Fruit fly (Drosophila melanogaster) whole organism, embryonic: ENCODE data around the gene Bug22.

ENCODE experiments used
- Abd-B ChIP-seq: fragments of 200-800 bp; sonication (Bioruptor generic); optimal IDR thresholded peaks from 2 replicates; lab custom pipeline; 2018; ENCODE audit warnings: missing biosample characterization, mild to moderate bottlenecking, missing genetic modification characterization, moderate library complexity
- BEAF-32 ChIP-seq: fragments of 200-800 bp; sonication (Bioruptor generic); optimal IDR thresholded peaks from 3 replicates; lab custom pipeline; 2017; ENCODE audit warnings: missing biosample characterization, missing genetic modification characterization, mild to moderate bottlenecking, moderate library complexity, missing genetic modification reagents
- CG10209 ChIP-seq: fragments of 200-800 bp; sonication (Bioruptor generic); optimal IDR thresholded peaks from 3 replicates; lab custom pipeline; 2017; ENCODE audit warnings: missing biosample characterization, mild to moderate bottlenecking, missing genetic modification characterization, missing genetic modification reagents
- CG10959 ChIP-seq: fragments of 200-800 bp; sonication (Bioruptor generic); IDR thresholded peaks from 2 replicates; pipeline ENCODE4 v1.3.6; 2022; ENCODE audit warnings: missing biosample characterization, missing genetic modification characterization
- CG11085 ChIP-seq: fragments of 200-800 bp; sonication (Bioruptor generic); IDR thresholded peaks from 2 replicates; pipeline ENCODE4 v1.3.6; 2022; ENCODE audit warnings: missing biosample characterization, missing genetic modification characterization
- CG11456 ChIP-seq: fragments of 200-800 bp; sonication (Bioruptor generic); IDR thresholded peaks from 3 replicates; pipeline ENCODE4 v1.3.6; 2022; ENCODE audit warnings: missing biosample characterization, missing genetic modification characterization
- CG12155 ChIP-seq: fragments of 200-800 bp; sonication (Bioruptor generic); optimal IDR thresholded peaks from 3 replicates; lab custom pipeline; 2016; ENCODE audit warnings: missing biosample characterization, missing genetic modification characterization
- CG13296 ChIP-seq: fragments of 200-800 bp; sonication (Bioruptor generic); optimal IDR thresholded peaks from 3 replicates; lab custom pipeline; 2018; ENCODE audit warnings: missing biosample characterization, mild to moderate bottlenecking, missing genetic modification characterization
- CG14014 ChIP-seq: fragments of 200-800 bp; sonication (Bioruptor generic); IDR thresholded peaks from 2 replicates; pipeline ENCODE4 v1.3.6; 2022; ENCODE audit warnings: missing biosample characterization, missing genetic modification characterization
- CG14965 ChIP-seq: fragments of 200-800 bp; sonication (Bioruptor generic); optimal IDR thresholded peaks from 2 replicates; lab custom pipeline; 2016; ENCODE audit warnings: missing biosample characterization, missing genetic modification characterization, borderline replicate concordance
- CG17328 ChIP-seq: fragments of 200-800 bp; sonication (Bioruptor generic); IDR thresholded peaks from 2 replicates; pipeline ENCODE4 v1.3.6; 2022; ENCODE audit warnings: missing biosample characterization, missing genetic modification characterization
- CG18764 ChIP-seq: fragments of 200-800 bp; sonication (Bioruptor generic); optimal IDR thresholded peaks from 3 replicates; lab custom pipeline; 2016; ENCODE audit warnings: missing biosample characterization, missing genetic modification characterization
- CG2202 ChIP-seq: fragments of 200-800 bp; sonication (Bioruptor generic); optimal IDR thresholded peaks from 2 replicates; lab custom pipeline; 2018; ENCODE audit warnings: missing biosample characterization, mild to moderate bottlenecking, missing genetic modification characterization
- CG31224 ChIP-seq: fragments of 200-800 bp; sonication (Bioruptor generic); IDR thresholded peaks from 2 replicates; pipeline ENCODE4 v1.3.6; 2022; ENCODE audit warnings: missing biosample characterization, missing genetic modification characterization
- CG34422 ChIP-seq: fragments of 200-800 bp; sonication (Bioruptor generic); IDR thresholded peaks from 3 replicates; pipeline ENCODE4 v1.3.6; 2022; ENCODE audit warnings: missing biosample characterization, missing genetic modification characterization
- CG3847 ChIP-seq: fragments of 200-800 bp; sonication (Bioruptor generic); IDR thresholded peaks from 2 replicates; pipeline ENCODE4 v1.3.6; 2022; ENCODE audit warnings: missing biosample characterization, missing genetic modification characterization
- CG4360 ChIP-seq: fragments of 200-800 bp; sonication (Bioruptor generic); IDR thresholded peaks from 2 replicates; pipeline ENCODE4 v1.3.6; 2022; ENCODE audit warnings: missing biosample characterization, missing genetic modification characterization
- CG8359 ChIP-seq: fragments of 200-800 bp; sonication (Bioruptor generic); optimal IDR thresholded peaks from 2 replicates; lab custom pipeline; 2017; ENCODE audit warnings: missing biosample characterization, mild to moderate bottlenecking, missing genetic modification characterization, borderline replicate concordance
- CrebB ChIP-seq: fragments of 200-800 bp; sonication (Bioruptor generic); optimal IDR thresholded peaks from 3 replicates; lab custom pipeline; 2018; ENCODE audit warnings: missing biosample characterization, mild to moderate bottlenecking, missing genetic modification characterization
- D ChIP-seq, 2 experiments: fragments of 200-800 bp in 1 of 2; fragments of >200 bp in 1 of 2; sonication (Bioruptor generic) in 1 of 2; optimal IDR thresholded peaks; 2 replicates in 1 of 2; 3 replicates in 1 of 2; lab custom pipeline; 2017; ENCODE audit warnings: mild to moderate bottlenecking in 1 of 2, missing biosample characterization in 1 of 2, missing genetic modification characterization in 1 of 2, missing genetic modification reagents in 1 of 2
- Deaf1 ChIP-seq: fragments of 200-800 bp; optimal IDR thresholded peaks from 3 replicates; lab custom pipeline; 2019; ENCODE audit warnings: missing biosample characterization, mild to moderate bottlenecking, missing genetic modification characterization, moderate library complexity
- Dll ChIP-seq: fragments of 200-800 bp; sonication (Bioruptor generic); IDR thresholded peaks from 4 replicates; pipeline ENCODE4 v1.3.6; 2022; ENCODE audit warnings: missing biosample characterization, missing genetic modification characterization; ENCODE audit not compliant: partially characterized antibody
- ERR ChIP-seq: fragments of 200-800 bp; sonication (Bioruptor generic); optimal IDR thresholded peaks from 2 replicates; lab custom pipeline; 2016; ENCODE audit warnings: missing biosample characterization, missing genetic modification characterization
- Fer1 ChIP-seq: fragments of 200-800 bp; sonication (Bioruptor generic); optimal IDR thresholded peaks from 2 replicates; lab custom pipeline; 2017; ENCODE audit warnings: missing biosample characterization, mild to moderate bottlenecking, missing genetic modification characterization
- Fer3 ChIP-seq: fragments of 200-800 bp; sonication (Bioruptor generic); optimal IDR thresholded peaks from 2 replicates; lab custom pipeline; 2018; ENCODE audit warnings: missing biosample characterization, mild to moderate bottlenecking, missing genetic modification characterization, moderate library complexity
- HLH4C ChIP-seq: fragments of 200-800 bp; sonication (Bioruptor generic); IDR thresholded peaks from 3 replicates; pipeline ENCODE4 v1.3.6; 2022; ENCODE audit warnings: missing biosample characterization, missing genetic modification characterization; ENCODE audit not compliant: partially characterized antibody
- HmgD ChIP-seq: fragments of 200-800 bp; sonication (Bioruptor generic); optimal IDR thresholded peaks from 3 replicates; lab custom pipeline; 2016; ENCODE audit warnings: missing biosample characterization, missing genetic modification characterization
- MESR4 ChIP-seq: fragments of 200-800 bp; sonication (Bioruptor generic); optimal IDR thresholded peaks from 2 replicates; lab custom pipeline; 2018; ENCODE audit warnings: missing biosample characterization, mild to moderate bottlenecking, missing genetic modification characterization, moderate library complexity
- MTF-1 ChIP-seq: fragments of 200-800 bp; sonication (Bioruptor generic); optimal IDR thresholded peaks from 2 replicates; lab custom pipeline; 2018; ENCODE audit warnings: missing biosample characterization, mild to moderate bottlenecking, missing genetic modification characterization, borderline replicate concordance
- Nf-YB ChIP-seq: fragments of 200-800 bp; sonication (Bioruptor generic); optimal IDR thresholded peaks from 3 replicates; lab custom pipeline; 2019; ENCODE audit warnings: missing biosample characterization, mild to moderate bottlenecking, missing genetic modification characterization, moderate library complexity
- Optix ChIP-seq: fragments of 200-800 bp; sonication (Bioruptor generic); IDR thresholded peaks from 3 replicates; pipeline ENCODE4 v1.3.6; 2022; ENCODE audit warnings: missing biosample characterization, missing genetic modification characterization
- Pdp1 ChIP-seq, 2 experiments: fragments of 200-800 bp; sonication (Bioruptor generic); optimal IDR thresholded peaks; 3 replicates each; lab custom pipeline; 2016; ENCODE audit warnings: missing biosample characterization in 2 of 2, missing genetic modification characterization in 2 of 2, mild to moderate bottlenecking in 1 of 2, moderate library complexity in 1 of 2
- Poxn ChIP-seq: fragments of 200-800 bp; sonication (Bioruptor generic); IDR thresholded peaks from 2 replicates; pipeline ENCODE4 v1.3.6; 2022; ENCODE audit warnings: missing biosample characterization, missing genetic modification characterization
- Scr ChIP-seq: fragments of 200-800 bp; sonication (Bioruptor generic); IDR thresholded peaks from 2 replicates; pipeline ENCODE4 v1.3.6; 2022; ENCODE audit warnings: missing biosample characterization, missing genetic modification characterization; ENCODE audit not compliant: partially characterized antibody
- Sry-β ChIP-seq: fragments of 200-800 bp; sonication (Bioruptor generic); optimal IDR thresholded peaks from 2 replicates; lab custom pipeline; 2018; ENCODE audit warnings: missing biosample characterization, mild to moderate bottlenecking, missing genetic modification characterization, moderate library complexity
- Ssrp ChIP-seq: fragments of 200-800 bp; sonication (Bioruptor generic); optimal IDR thresholded peaks from 2 replicates; lab custom pipeline; 2018; ENCODE audit warnings: missing biosample characterization, mild to moderate bottlenecking, missing genetic modification characterization, moderate library complexity
- Taf1 ChIP-seq: fragments of 200-800 bp; sonication (Bioruptor generic); IDR thresholded peaks from 2 replicates; pipeline ENCODE4 v1.3.6; 2022; ENCODE audit warnings: missing biosample characterization, missing genetic modification characterization
- abd-A ChIP-seq: fragments of 200-800 bp; sonication (Bioruptor generic); optimal IDR thresholded peaks from 3 replicates; lab custom pipeline; 2019; ENCODE audit warnings: missing biosample characterization, mild to moderate bottlenecking, missing genetic modification characterization, moderate library complexity
- amos ChIP-seq: fragments of 200-800 bp; sonication (Bioruptor generic); IDR thresholded peaks from 2 replicates; pipeline ENCODE4 v1.3.6; 2022; ENCODE audit warnings: missing biosample characterization, missing genetic modification characterization; ENCODE audit not compliant: partially characterized antibody
- croc ChIP-seq: fragments of 200-800 bp; sonication (Bioruptor generic); conservative IDR thresholded peaks from 3 replicates; pipeline ENCODE4 v1.3.6; 2022; ENCODE audit warnings: missing biosample characterization, missing genetic modification characterization
- disco-r ChIP-seq: fragments of 200-800 bp; sonication (Bioruptor generic); optimal IDR thresholded peaks from 2 replicates; lab custom pipeline; 2016; ENCODE audit warnings: missing biosample characterization, missing genetic modification characterization
- gcm2 ChIP-seq: fragments of 200-800 bp; sonication (Bioruptor generic); optimal IDR thresholded peaks from 2 replicates; lab custom pipeline; 2016; ENCODE audit warnings: missing biosample characterization, missing genetic modification characterization
- grau ChIP-seq: fragments of 200-800 bp; optimal IDR thresholded peaks from 3 replicates; lab custom pipeline; 2019; ENCODE audit warnings: missing biosample characterization, mild to moderate bottlenecking, missing genetic modification characterization, moderate library complexity
- mirr ChIP-seq: fragments of 200-800 bp; sonication (Bioruptor generic); optimal IDR thresholded peaks from 3 replicates; lab custom pipeline; 2018; ENCODE audit warnings: missing biosample characterization, mild to moderate bottlenecking, missing genetic modification characterization
- nerfin-2 ChIP-seq: fragments of 200-800 bp; sonication (Bioruptor generic); IDR thresholded peaks from 2 replicates; pipeline ENCODE4 v1.3.6; 2022; ENCODE audit warnings: missing biosample characterization, missing genetic modification characterization; ENCODE audit not compliant: partially characterized antibody
- pzg ChIP-seq: fragments of 200-800 bp; sonication (Bioruptor generic); optimal IDR thresholded peaks from 3 replicates; lab custom pipeline; 2018; ENCODE audit warnings: missing biosample characterization, mild to moderate bottlenecking, missing genetic modification characterization, moderate library complexity
- wek ChIP-seq: fragments of 200-800 bp; sonication (Bioruptor generic); optimal IDR thresholded peaks from 3 replicates; lab custom pipeline; 2018; ENCODE audit warnings: missing biosample characterization, mild to moderate bottlenecking, missing genetic modification characterization, moderate library complexity

Bug22 gene

DNA sequence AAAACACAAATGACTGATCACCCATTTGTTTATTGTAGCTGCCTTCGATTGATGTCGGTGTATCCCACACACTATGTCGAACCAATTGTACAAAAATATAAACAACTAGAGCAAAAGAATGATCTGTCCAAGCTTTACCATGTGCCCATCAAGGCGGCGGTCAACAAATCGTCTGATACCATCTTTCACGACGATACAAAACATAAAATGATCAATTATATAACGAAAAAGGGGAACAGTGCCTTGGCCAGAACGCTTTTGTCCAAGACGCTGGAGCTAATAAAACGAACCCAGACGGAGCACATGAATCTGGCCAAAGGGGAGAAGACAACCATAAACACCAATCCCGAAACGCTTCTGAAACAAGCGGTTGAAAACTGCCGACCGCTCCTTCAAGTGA is 43.9 kb downstream of the Bug22 start:
- TF ChIP-seq CG34422 (GFP tag; lab: Robert Waterston, UW) (no peak), CG31224 (no peak), ERR (GFP tag; lab: Kevin White, UChicago) (no peak), Pdp1 (GFP tag; optimal IDR thresholded peaks at IDR 0.05; lab: Kevin White, UChicago) (peak in 1 of 2 experiments; percentile 93), CG10959 (GFP tag; lab: Robert Waterston, UW) (no peak), Taf1 (GFP tag; lab: Robert Waterston, UW) (no peak), BEAF-32 (GFP tag; lab: Kevin White, UChicago) (no peak), CG14014 (no peak), MESR4 (GFP tag; lab: Kevin White, UChicago) (peak; percentile 49), MTF-1 (GFP tag; lab: Kevin White, UChicago) (no peak), Abd-B (GFP tag; lab: Kevin White, UChicago) (no peak), croc (GFP tag; lab: Robert Waterston, UW) (no peak), CG17328 (GFP tag; lab: Robert Waterston, UW) (no peak)
- TF ChIP-seq, all 482 proteins: peak for 2

DNA sequence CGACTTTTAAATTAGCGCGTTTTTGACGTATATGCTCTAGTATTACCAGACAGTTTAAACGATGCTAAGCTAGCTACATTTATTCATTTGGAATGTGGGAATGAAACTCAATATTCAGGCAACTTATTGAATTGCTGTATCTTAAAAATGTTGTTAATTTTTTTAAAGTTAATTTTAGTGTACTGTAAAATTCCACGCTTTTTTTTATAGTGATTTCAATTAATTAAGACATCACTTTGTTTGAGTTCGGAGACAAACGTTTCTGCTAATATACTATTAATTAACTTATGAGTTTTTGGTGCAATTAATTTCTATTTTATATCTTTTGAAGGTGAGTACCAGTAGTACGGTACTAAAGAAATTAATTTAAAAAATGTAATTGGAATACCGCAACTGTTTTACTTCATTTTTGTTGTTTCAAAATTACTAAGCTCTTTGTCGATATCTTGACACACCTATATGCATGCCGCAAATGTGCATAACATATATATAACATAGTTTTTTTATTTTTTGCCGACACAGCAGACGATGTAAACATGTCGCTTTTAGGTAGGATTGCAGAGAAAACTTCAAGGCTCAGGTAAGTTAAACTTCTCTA is 44.4 kb downstream of the Bug22 start, which contains the start of the genes Cdk1 and mRpS7:
Gene Cdk1, minus strand, starts transcription at position 55 of the 598 bp plus-strand sequence.
Gene mRpS7, plus strand, starts transcription at position 455 of the 598 bp plus-strand sequence.
- peak; percentile 47 for TF ChIP-seq pzg (GFP tag; lab: Kevin White, UChicago)
- TF ChIP-seq Nf-YB (GFP tag; lab: Kevin White, UChicago) = peak; percentile 51
- TF ChIP-seq CG11456 (GFP tag; lab: Robert Waterston, UW) = peak; percentile 52; the same call in 1 of the 3 replicates
- peak; percentile 51; the same call in 1 of the 2 replicates for TF ChIP-seq CG3847 (GFP tag; lab: Robert Waterston, UW)
- no peak for TF ChIP-seq Sry-β (GFP tag; lab: Kevin White, UChicago)
- peak; percentile 57 for TF ChIP-seq wek (GFP tag; lab: Kevin White, UChicago)
- TF ChIP-seq grau (tag; lab: Kevin White, UChicago) = peak; percentile 81
- TF ChIP-seq HmgD = peak; percentile 36
- TF ChIP-seq Scr (GFP tag; lab: Robert Waterston, UW) = no peak
- peak; percentile 27 for TF ChIP-seq CG8359 (GFP tag; lab: Kevin White, UChicago)
- TF ChIP-seq CG18764 (GFP tag; lab: Kevin White, UChicago) = no peak
- TF ChIP-seq Fer1 (GFP tag; lab: Kevin White, UChicago) = peak; percentile 32
- no peak for TF ChIP-seq CrebB (tag; lab: Kevin White, UChicago)
- no peak for TF ChIP-seq CG2202 (tag; lab: Kevin White, UChicago)
- no peak for TF ChIP-seq Dll (GFP tag; lab: Robert Waterston, UW)
- TF ChIP-seq HLH4C (GFP tag; lab: Robert Waterston, UW) = no peak
- TF ChIP-seq mirr (GFP tag; lab: Kevin White, UChicago) = no peak
- no peak for TF ChIP-seq amos (GFP tag; lab: Robert Waterston, UW)
- TF ChIP-seq D (optimal IDR thresholded peaks at IDR 0.05; lab: Kevin White, UChicago) = no peak
- peak; percentile 64 for TF ChIP-seq D (GFP tag; optimal IDR thresholded peaks at IDR 0.05; lab: Kevin White, UChicago)
- peak; percentile 68 for TF ChIP-seq CG10209 (GFP tag; lab: Kevin White, UChicago)
- peak; percentile 75 for TF ChIP-seq Ssrp (tag; lab: Kevin White, UChicago)
- TF ChIP-seq gcm2 = peak; percentile 13
- no peak for TF ChIP-seq Optix (GFP tag; lab: Robert Waterston, UW)
- peak; percentile 74 for TF ChIP-seq Fer3 (tag; lab: Kevin White, UChicago)
- no peak for TF ChIP-seq CG11085 (GFP tag; lab: Robert Waterston, UW)
- no peak for TF ChIP-seq CG4360 (GFP tag; lab: Robert Waterston, UW)
- no peak for TF ChIP-seq nerfin-2 (GFP tag; lab: Robert Waterston, UW)
- TF ChIP-seq CG14965 = no peak
- peak; percentile 69 for TF ChIP-seq CG12155 (GFP tag; lab: Kevin White, UChicago)
- no peak for TF ChIP-seq abd-A (tag; lab: Kevin White, UChicago)
- peak; percentile 18 for TF ChIP-seq disco-r (GFP tag; lab: Kevin White, UChicago)
- TF ChIP-seq Poxn (GFP tag; lab: Robert Waterston, UW) = 0 out of 2 replicates have a peak, but pooled peaks have one; percentile 35
- peak; percentile 39 for TF ChIP-seq Deaf1 (tag; lab: Kevin White, UChicago)
- peak; percentile 54 for TF ChIP-seq CG13296 (GFP tag; lab: Kevin White, UChicago)
